Fruit fly (Drosophila melanogaster): ENCODE results near the gene Brr2.

dm6 chr3L:15982783-15983432 is 15.2 kb upstream of the Brr2 start, which contains the start of the genes brm and Arl1:
- TF ChIP-seq CG8478 (optimal IDR thresholded peaks at IDR 0.05) (no peak), psq (optimal IDR thresholded peaks at IDR 0.05) (no peak), EcR (GFP tag; optimal IDR thresholded peaks at IDR 0.05) (no peak), usp (GFP tag; optimal IDR thresholded peaks at IDR 0.05) (no peak)

Measured in whole organism.